Fruit fly (Drosophila melanogaster) whole organism, pupa: ENCODE results near the gene Hk.

Source experiments
- CG12605 ChIP-seq: fragments of 200-800 bp; sonication (Bioruptor generic); IDR thresholded peaks from 2 replicates; pipeline ENCODE4 v1.3.6; 2022; ENCODE audit warnings: missing biosample characterization, missing genetic modification characterization
- Ets98B ChIP-seq: fragments of 200-800 bp; sonication (Bioruptor generic); IDR thresholded peaks from 2 replicates; pipeline ENCODE4 v1.3.6; 2022; ENCODE audit warnings: missing biosample characterization, missing genetic modification characterization

- TF ChIP-seq CG12605 (GFP tag; lab: Robert Waterston, UW) = no peak
- TF ChIP-seq Ets98B (GFP tag; lab: Robert Waterston, UW) = no peak
Observed at dm6 chrX:10209556-10210164, 53.6 kb downstream of the Hk start.
